Worm (Caenorhabditis elegans) whole organism, L1 larva: ENCODE data around the gene kvs-4.

Experiments
- C04F5.9 ChIP-seq: sonication (generic microtip); optimal IDR thresholded peaks from 2 replicates; lab custom pipeline; 2016; ENCODE audit warnings: missing genetic modification characterization, missing compliant biosample characterization
- F16B12.6 ChIP-seq: fragments of 150-350 bp; optimal IDR thresholded peaks from 2 replicates; lab custom pipeline; 2014; ENCODE audit warnings: missing biosample characterization, missing genetic modification characterization
- Y116A8C.19 ChIP-seq: sonication (generic microtip); optimal IDR thresholded peaks from 2 replicates; lab custom pipeline; 2016; ENCODE audit warnings: missing compliant biosample characterization, missing genetic modification characterization, borderline replicate concordance
- blmp-1 ChIP-seq: fragments of 150-350 bp; optimal IDR thresholded peaks from 2 replicates; lab custom pipeline; 2014; ENCODE audit warnings: missing biosample characterization, missing genetic modification characterization
- ceh-63 ChIP-seq: fragments of 200-800 bp; sonication (Bioruptor generic); optimal IDR thresholded peaks from 2 replicates; lab custom pipeline; 2018; ENCODE audit warnings: mild to moderate bottlenecking, missing genetic modification characterization, missing compliant biosample characterization
- dpl-1 ChIP-seq, 3 experiments: fragments of 150-350 bp in 2 of 3; sonication (generic microtip) in 1 of 3; optimal IDR thresholded peaks; 2 replicates each; lab custom pipeline; 2014 to 2017; ENCODE audit warnings: missing biosample characterization in 3 of 3, missing genetic modification characterization in 3 of 3, missing genetic modification reagents in 3 of 3
- dsc-1 ChIP-seq: sonication (generic microtip); optimal IDR thresholded peaks from 2 replicates; lab custom pipeline; 2016; ENCODE audit warnings: mild to moderate bottlenecking, missing genetic modification characterization, missing compliant biosample characterization
- efl-1 ChIP-seq, 4 experiments: fragments of 150-350 bp; optimal IDR thresholded peaks in 3 of 4; peaks in 1 of 4; 1 replicate in 1 of 4; 2 replicates in 3 of 4; lab custom pipeline; 2014; ENCODE audit warnings: missing biosample characterization in 2 of 4, missing genetic modification characterization in 2 of 4, missing genetic modification reagents in 2 of 4
- efl-3 ChIP-seq: fragments of 200-800 bp; sonication (Bioruptor generic); optimal IDR thresholded peaks from 2 replicates; lab custom pipeline; 2018; ENCODE audit warnings: mild to moderate bottlenecking, missing genetic modification characterization, missing compliant biosample characterization
- ets-5 ChIP-seq: fragments of 200-800 bp; sonication (Bioruptor generic); IDR thresholded peaks from 2 replicates; pipeline ENCODE4 v1.3.6; 2022; ENCODE audit warnings: missing genetic modification characterization, missing compliant biosample characterization
- fkh-8 ChIP-seq: sonication (generic microtip); optimal IDR thresholded peaks from 2 replicates; lab custom pipeline; 2016; ENCODE audit warnings: mild to moderate bottlenecking, missing genetic modification characterization, missing compliant biosample characterization
- grh-1 ChIP-seq: fragments of 200-800 bp; sonication (Bioruptor generic); IDR thresholded peaks from 2 replicates; pipeline ENCODE4 v1.3.6; 2022; ENCODE audit warnings: missing genetic modification reagents, missing genetic modification characterization, missing compliant biosample characterization
- hlh-17 ChIP-seq: fragments of 200-800 bp; sonication (Bioruptor generic); optimal IDR thresholded peaks from 2 replicates; lab custom pipeline; 2018; ENCODE audit warnings: missing genetic modification characterization, mild to moderate bottlenecking, missing compliant biosample characterization, moderate library complexity, borderline replicate concordance
- irx-1 ChIP-seq: sonication (generic microtip); optimal IDR thresholded peaks from 2 replicates; lab custom pipeline; 2016; ENCODE audit warnings: missing genetic modification characterization, missing compliant biosample characterization
- jun-1 ChIP-seq: fragments of 150-350 bp; optimal IDR thresholded peaks from 2 replicates; lab custom pipeline; 2014; ENCODE audit warnings: missing biosample characterization, missing genetic modification reagents, missing genetic modification characterization
- lin-35 ChIP-seq, 2 experiments: fragments of 150-350 bp; optimal IDR thresholded peaks; 2 replicates each; lab custom pipeline; 2014; ENCODE audit warnings: missing biosample characterization in 2 of 2, missing genetic modification characterization in 2 of 2, missing genetic modification reagents in 2 of 2
- lir-3 ChIP-seq: sonication (generic microtip); optimal IDR thresholded peaks from 2 replicates; lab custom pipeline; 2016; ENCODE audit warnings: mild to moderate bottlenecking, missing genetic modification characterization, moderate library complexity, missing compliant biosample characterization; ENCODE audit not compliant: poor library complexity
- lsy-2 ChIP-seq, 2 experiments: fragments of 150-350 bp; optimal IDR thresholded peaks; 2 replicates each; lab custom pipeline; 2014; ENCODE audit warnings: missing biosample characterization in 2 of 2, missing genetic modification characterization in 2 of 2
- mdl-1 ChIP-seq, 2 experiments: fragments of 150-350 bp; optimal IDR thresholded peaks; 2 replicates each; lab custom pipeline; 2014 to 2017; ENCODE audit warnings: missing biosample characterization in 2 of 2, missing genetic modification characterization in 2 of 2, inconsistent platforms in 1 of 2
- mef-2 ChIP-seq: fragments of 150-350 bp; optimal IDR thresholded peaks from 2 replicates; lab custom pipeline; 2014; ENCODE audit warnings: missing biosample characterization, missing genetic modification characterization
- mep-1 ChIP-seq: fragments of 150-350 bp; optimal IDR thresholded peaks from 2 replicates; lab custom pipeline; 2014; ENCODE audit warnings: missing biosample characterization, missing genetic modification characterization
- nhr-11 ChIP-seq: fragments of 150-350 bp; optimal IDR thresholded peaks from 2 replicates; lab custom pipeline; 2014; ENCODE audit warnings: missing biosample characterization, missing genetic modification characterization
- nhr-20 ChIP-seq: sonication (generic microtip); optimal IDR thresholded peaks from 2 replicates; lab custom pipeline; 2016; ENCODE audit warnings: mild to moderate bottlenecking, missing genetic modification characterization, missing compliant biosample characterization
- nhr-47 ChIP-seq: sonication (generic microtip); optimal IDR thresholded peaks from 2 replicates; lab custom pipeline; 2016; ENCODE audit warnings: mild to moderate bottlenecking, missing genetic modification characterization, moderate library complexity, missing compliant biosample characterization
- nhr-71 ChIP-seq: sonication (generic microtip); optimal IDR thresholded peaks from 2 replicates; lab custom pipeline; 2016; ENCODE audit warnings: mild to moderate bottlenecking, missing genetic modification characterization, moderate library complexity, missing compliant biosample characterization
- nhr-85 ChIP-seq: sonication (generic microtip); peaks from one replicate; lab custom pipeline; 2016; ENCODE audit warnings: missing genetic modification characterization, inconsistent platforms, missing compliant biosample characterization
- nhr-90 ChIP-seq: sonication (generic microtip); optimal IDR thresholded peaks from 2 replicates; lab custom pipeline; 2016; ENCODE audit warnings: mild to moderate bottlenecking, missing genetic modification characterization, missing compliant biosample characterization; ENCODE audit not compliant: poor library complexity
- pax-3 ChIP-seq: fragments of 200-800 bp; sonication (Bioruptor generic); optimal IDR thresholded peaks from 2 replicates; lab custom pipeline; 2018; ENCODE audit warnings: mild to moderate bottlenecking, missing genetic modification characterization, moderate library complexity, missing compliant biosample characterization
- rnt-1 ChIP-seq: sonication (generic microtip); optimal IDR thresholded peaks from 2 replicates; lab custom pipeline; 2016; ENCODE audit warnings: mild to moderate bottlenecking, missing genetic modification characterization, moderate library complexity, missing compliant biosample characterization
- snu-23 ChIP-seq: sonication (generic microtip); optimal IDR thresholded peaks from 2 replicates; lab custom pipeline; 2016; ENCODE audit warnings: missing genetic modification characterization, missing compliant biosample characterization
- tbx-2 ChIP-seq: sonication (generic microtip); optimal IDR thresholded peaks from 2 replicates; lab custom pipeline; 2016; ENCODE audit warnings: missing genetic modification characterization, missing compliant biosample characterization
- tlp-1 ChIP-seq: fragments of 150-350 bp; optimal IDR thresholded peaks from 2 replicates; lab custom pipeline; 2014; ENCODE audit warnings: missing biosample characterization, missing genetic modification characterization
- unc-130 ChIP-seq: fragments of 150-350 bp; optimal IDR thresholded peaks from 2 replicates; lab custom pipeline; 2017; ENCODE audit warnings: missing biosample characterization, missing genetic modification characterization, inconsistent platforms
- unc-30 ChIP-seq: sonication (generic microtip); optimal IDR thresholded peaks from 2 replicates; lab custom pipeline; 2017; ENCODE audit warnings: missing biosample characterization, missing genetic modification characterization
- unc-62 ChIP-seq: fragments of 150-350 bp; optimal IDR thresholded peaks from 2 replicates; lab custom pipeline; 2014; ENCODE audit warnings: missing biosample characterization, missing genetic modification reagents, missing genetic modification characterization
- xbp-1 ChIP-seq: sonication (generic microtip); optimal IDR thresholded peaks from 2 replicates; lab custom pipeline; 2016; ENCODE audit warnings: missing genetic modification characterization, missing compliant biosample characterization
- zip-4 ChIP-seq: fragments of 200-800 bp; sonication (Bioruptor generic); optimal IDR thresholded peaks from 2 replicates; lab custom pipeline; 2018; ENCODE audit warnings: mild to moderate bottlenecking, missing genetic modification characterization, moderate library complexity, missing compliant biosample characterization

Gene kvs-4

ce11 chrIII:11007552-11008272 is 4.7 kb upstream of the kvs-4 start, which contains the start of the genes fipr-17 and Y48A6B.3 (continued):
- peak; percentile 74 for TF ChIP-seq pax-3 (tag; lab: Kevin White, UChicago)
- TF ChIP-seq lir-3 (tag; lab: Kevin White, UChicago): peak; percentile 76
- peak; percentile 89 for TF ChIP-seq nhr-71 (tag; lab: Kevin White, UChicago)
- peak; percentile 59 for TF ChIP-seq zip-4 (GFP tag; lab: Kevin White, UChicago)

ce11 chrIII:11008869-11009268 is 3.5 kb upstream of the kvs-4 start, which contains the start of gene exos-1:
TSS of gene exos-1 (plus strand) at chrIII:11009043.
- TF ChIP-seq nhr-47 (tag; lab: Kevin White, UChicago) (no peak), unc-130 (tag; lab: Kevin White, UChicago) (no peak), Y116A8C.19 (no peak), blmp-1 (tag; lab: Kevin White, UChicago) (no peak), nhr-90 (no peak)

ce11 chrIII:11010597-11010996 is 1.8 kb upstream of the kvs-4 start:
- TF ChIP-seq fkh-8 (no peak), efl-1 (optimal IDR thresholded peaks at IDR 0.05; lab: Kevin White, UChicago) (no peak), efl-1 (GFP tag; optimal IDR thresholded peaks at IDR 0.05 in 1 of 2; lab: Kevin White, UChicago) (peak in 1 of 2 experiments; percentile 72), xbp-1 (no peak), pax-3 (tag; lab: Kevin White, UChicago) (no peak)
- TF ChIP-seq, all 84 proteins: peak for 1

- TF ChIP-seq unc-30: no peak
- no peak for TF ChIP-seq efl-1 (optimal IDR thresholded peaks at IDR 0.05; lab: Kevin White, UChicago)
- peak in 1 of 2 experiments; percentile 87 for TF ChIP-seq efl-1 (GFP tag; optimal IDR thresholded peaks at IDR 0.05 in 1 of 2; lab: Kevin White, UChicago)
These were observed 9.9 kb downstream of the kvs-4 start for ce11 chrIII:11022278-11022677.

ce11 chrIII:11025138-11025537 is 12.8 kb downstream of the kvs-4 start:
- TF ChIP-seq mdl-1 (tag; optimal IDR thresholded peaks at IDR 0.05; lab: Kevin White, UChicago) (no peak), unc-62 (GFP tag; lab: Kevin White, UChicago) (no peak), hlh-17 (GFP tag; lab: Kevin White, UChicago) (no peak), nhr-85 (tag; lab: Kevin White, UChicago) (no peak), ceh-63 (no peak), efl-3 (GFP tag; lab: Kevin White, UChicago) (no peak)

ce11 chrIII:11026516-11027048 is 14.2 kb downstream of the kvs-4 start, which contains the start of gene Y48A6B.7:
TSS of gene Y48A6B.7 (minus strand) at chrIII:11026566.
- TF ChIP-seq F16B12.6 (tag; lab: Kevin White, UChicago) (no peak), fkh-8 (no peak), tbx-2 (no peak), zip-4 (GFP tag; lab: Kevin White, UChicago) (no peak), snu-23 (GFP tag; lab: Kevin White, UChicago) (no peak), lsy-2 (tag; optimal IDR thresholded peaks at IDR 0.05; lab: Kevin White, UChicago) (peak in 1 of 2 experiments; percentile 24), nhr-71 (tag; lab: Kevin White, UChicago) (peak; percentile 51), efl-3 (GFP tag; lab: Kevin White, UChicago) (no peak), mep-1 (tag; lab: Kevin White, UChicago) (no peak), dsc-1 (tag; lab: Kevin White, UChicago) (no peak), grh-1 (GFP tag; lab: Robert Waterston, UW) (no peak), tlp-1 (tag; lab: Kevin White, UChicago) (peak; percentile 0), rnt-1 (tag; lab: Kevin White, UChicago) (no peak), efl-1 (optimal IDR thresholded peaks at IDR 0.05; lab: Kevin White, UChicago) (no peak), efl-1 (GFP tag; optimal IDR thresholded peaks at IDR 0.05 in 1 of 2; lab: Kevin White, UChicago) (peak in 1 of 2 experiments; percentile 88), ets-5 (GFP tag; lab: Robert Waterston, UW) (no peak), mef-2 (tag; lab: Kevin White, UChicago) (no peak), C04F5.9 (tag; lab: Kevin White, UChicago) (no peak), lin-35 (GFP tag; optimal IDR thresholded peaks at IDR 0.05; lab: Kevin White, UChicago) (peak in 1 of 2 experiments; percentile 51), dpl-1 (GFP tag; optimal IDR thresholded peaks at IDR 0.05; lab: Kevin White, UChicago) (no peak), lir-3 (tag; lab: Kevin White, UChicago) (no peak), nhr-11 (no peak), xbp-1 (no peak), nhr-90 (peak; percentile 60), nhr-20 (tag; lab: Kevin White, UChicago) (peak; percentile 14), jun-1 (tag; lab: Kevin White, UChicago) (peak; percentile 32), mdl-1 (tag; optimal IDR thresholded peaks at IDR 0.05; lab: Kevin White, UChicago) (peak in 1 of 2 experiments; percentile 74), irx-1 (tag; lab: Kevin White, UChicago) (no peak), Y116A8C.19 (no peak)
